Worm (Caenorhabditis elegans) whole organism, L4/young adult: Measurements from ENCODE around the gene vig-1.

ENCODE experiments used
- dao-5 ChIP-seq: sonication (generic microtip); optimal IDR thresholded peaks from 2 replicates; lab custom pipeline; 2016; ENCODE audit warnings: missing genotype, missing genetic modification characterization, moderate library complexity, missing compliant biosample characterization
- him-1 ChIP-seq: sonication (generic microtip); optimal IDR thresholded peaks from 2 replicates; lab custom pipeline; 2016; ENCODE audit warnings: missing genotype, missing genetic modification reagents, missing genetic modification characterization, missing compliant biosample characterization

ce11 chrII:1295776-1296175 is 25.1 kb upstream of the vig-1 start, which contains the start of gene Y57G7A.2:
- TF ChIP-seq dao-5 (tag; lab: Kevin White, UChicago) (no peak), him-1 (tag; lab: Kevin White, UChicago) (no peak)
